Worm (Caenorhabditis elegans) whole organism, L2 larva: ENCODE measurements around the gene F44F4.15.

ENCODE experiments used
- lin-11 ChIP-seq: fragments of 150-350 bp; sonication (generic microtip); optimal IDR thresholded peaks from 2 replicates; lab custom pipeline; 2014; ENCODE audit warnings: missing biosample characterization, missing genetic modification characterization, inconsistent platforms, mixed read lengths
- lin-39 ChIP-seq: fragments of 150-350 bp; optimal IDR thresholded peaks from 2 replicates; lab custom pipeline; 2014; ENCODE audit warnings: missing biosample characterization, missing genetic modification reagents, missing genetic modification characterization
- nhr-10 ChIP-seq: sonication (generic microtip); optimal IDR thresholded peaks from 2 replicates; lab custom pipeline; 2017; ENCODE audit warnings: missing biosample characterization, missing genetic modification characterization
- nhr-23 ChIP-seq: fragments of 150-350 bp; optimal IDR thresholded peaks from 2 replicates; lab custom pipeline; 2014; ENCODE audit warnings: missing biosample characterization, missing genetic modification reagents, missing genetic modification characterization
- nhr-6 ChIP-seq: fragments of 150-350 bp; optimal IDR thresholded peaks from 2 replicates; lab custom pipeline; 2014; ENCODE audit warnings: missing biosample characterization, missing genetic modification characterization
- nhr-77 ChIP-seq: fragments of 150-350 bp; optimal IDR thresholded peaks from 2 replicates; lab custom pipeline; 2014; ENCODE audit warnings: missing biosample characterization, missing genetic modification characterization
- snpc-4 ChIP-seq: fragments of 150-350 bp; optimal IDR thresholded peaks from 2 replicates; lab custom pipeline; 2014; ENCODE audit warnings: missing biosample characterization, missing genetic modification characterization
- unc-62 ChIP-seq: fragments of 150-350 bp; optimal IDR thresholded peaks from 2 replicates; lab custom pipeline; 2014; ENCODE audit warnings: missing biosample characterization, missing genetic modification reagents, missing genetic modification characterization
- ztf-4 ChIP-seq: fragments of 150-350 bp; optimal IDR thresholded peaks from 2 replicates; lab custom pipeline; 2014; ENCODE audit warnings: missing biosample characterization, missing genetic modification characterization

- TF ChIP-seq snpc-4 (tag; lab: Kevin White, UChicago) (no peak), nhr-10 (tag; lab: Kevin White, UChicago) (no peak), lin-39 (no peak), nhr-77 (no peak), nhr-6 (tag; lab: Kevin White, UChicago) (no peak), unc-62 (GFP tag; lab: Kevin White, UChicago) (no peak), nhr-23 (tag; lab: Kevin White, UChicago) (no peak), ztf-4 (no peak), lin-11 (tag; lab: Kevin White, UChicago) (no peak)
Measured at ce11 chrII:10932305-10932704, 17.8 kb downstream of the F44F4.15 start.
